Worm (Caenorhabditis elegans) whole organism, L1 larva: ENCODE measurements around the gene pus-1.

ENCODE experiments used
- C34B4.2 ChIP-seq: sonication (generic microtip); optimal IDR thresholded peaks from 2 replicates; lab custom pipeline; 2017; ENCODE audit warnings: mild to moderate bottlenecking, missing genetic modification characterization, missing compliant biosample characterization
- F16B12.6 ChIP-seq: fragments of 150-350 bp; optimal IDR thresholded peaks from 2 replicates; lab custom pipeline; 2014; ENCODE audit warnings: missing biosample characterization, missing genetic modification characterization
- alr-1 ChIP-seq: fragments of 200-800 bp; sonication (Bioruptor generic); optimal IDR thresholded peaks from 2 replicates; lab custom pipeline; 2018; ENCODE audit warnings: borderline replicate concordance, mild to moderate bottlenecking, missing genetic modification characterization, missing compliant biosample characterization
- aly-2 ChIP-seq: fragments of 150-350 bp; optimal IDR thresholded peaks from 2 replicates; lab custom pipeline; 2014; ENCODE audit warnings: missing biosample characterization, missing genetic modification characterization
- ama-1 ChIP-seq: fragments of 150-350 bp; optimal IDR thresholded peaks from 2 replicates; lab custom pipeline; 2014
- blmp-1 ChIP-seq: fragments of 150-350 bp; optimal IDR thresholded peaks from 2 replicates; lab custom pipeline; 2014; ENCODE audit warnings: missing biosample characterization, missing genetic modification characterization
- ceh-63 ChIP-seq: fragments of 200-800 bp; sonication (Bioruptor generic); optimal IDR thresholded peaks from 2 replicates; lab custom pipeline; 2018; ENCODE audit warnings: mild to moderate bottlenecking, missing genetic modification characterization, missing compliant biosample characterization
- dpl-1 ChIP-seq, 3 experiments: fragments of 150-350 bp in 2 of 3; sonication (generic microtip) in 1 of 3; optimal IDR thresholded peaks; 2 replicates each; lab custom pipeline; 2014 to 2017; ENCODE audit warnings: missing biosample characterization in 3 of 3, missing genetic modification characterization in 3 of 3, missing genetic modification reagents in 3 of 3
- dsc-1 ChIP-seq: sonication (generic microtip); optimal IDR thresholded peaks from 2 replicates; lab custom pipeline; 2016; ENCODE audit warnings: mild to moderate bottlenecking, missing genetic modification characterization, missing compliant biosample characterization
- efl-1 ChIP-seq, 4 experiments: fragments of 150-350 bp; optimal IDR thresholded peaks in 3 of 4; peaks in 1 of 4; 1 replicate in 1 of 4; 2 replicates in 3 of 4; lab custom pipeline; 2014; ENCODE audit warnings: missing biosample characterization in 2 of 4, missing genetic modification characterization in 2 of 4, missing genetic modification reagents in 2 of 4
- egl-13 ChIP-seq: sonication (generic microtip); optimal IDR thresholded peaks from 2 replicates; lab custom pipeline; 2016; ENCODE audit warnings: missing genotype, missing genetic modification reagents, missing genetic modification characterization, missing compliant biosample characterization
- egl-27 ChIP-seq, 2 experiments: fragments of 150-350 bp in 1 of 2; sonication (generic microtip); optimal IDR thresholded peaks; 3 replicates each; lab custom pipeline; 2017 to 2018; ENCODE audit warnings: missing biosample characterization in 2 of 2, missing genetic modification characterization in 2 of 2, missing genetic modification reagents in 2 of 2
- fkh-10 ChIP-seq: sonication (generic microtip); optimal IDR thresholded peaks from 2 replicates; lab custom pipeline; 2017; ENCODE audit warnings: missing biosample characterization, missing genetic modification reagents, missing genetic modification characterization
- fkh-4 ChIP-seq: sonication (generic microtip); optimal IDR thresholded peaks from 2 replicates; lab custom pipeline; 2016; ENCODE audit warnings: missing compliant biosample characterization, missing genetic modification characterization, borderline replicate concordance
- fos-1 ChIP-seq: fragments of 150-350 bp; optimal IDR thresholded peaks from 2 replicates; lab custom pipeline; 2014; ENCODE audit warnings: missing biosample characterization, missing genetic modification characterization
- grh-1 ChIP-seq: fragments of 200-800 bp; sonication (Bioruptor generic); IDR thresholded peaks from 2 replicates; pipeline ENCODE4 v1.3.6; 2022; ENCODE audit warnings: missing genetic modification reagents, missing genetic modification characterization, missing compliant biosample characterization
- hlh-4 ChIP-seq: sonication (generic microtip); optimal IDR thresholded peaks from 2 replicates; lab custom pipeline; 2016; ENCODE audit warnings: mild to moderate bottlenecking, missing genetic modification characterization, missing compliant biosample characterization
- irx-1 ChIP-seq: sonication (generic microtip); optimal IDR thresholded peaks from 2 replicates; lab custom pipeline; 2016; ENCODE audit warnings: missing genetic modification characterization, missing compliant biosample characterization
- lin-14 ChIP-seq: fragments of 200-800 bp; sonication (Bioruptor generic); optimal IDR thresholded peaks from 2 replicates; lab custom pipeline; 2018; ENCODE audit warnings: mild to moderate bottlenecking, missing genetic modification characterization, moderate library complexity, missing compliant biosample characterization
- lin-35 ChIP-seq, 2 experiments: fragments of 150-350 bp; optimal IDR thresholded peaks; 2 replicates each; lab custom pipeline; 2014; ENCODE audit warnings: missing biosample characterization in 2 of 2, missing genetic modification characterization in 2 of 2, missing genetic modification reagents in 2 of 2
- lir-3 ChIP-seq: sonication (generic microtip); optimal IDR thresholded peaks from 2 replicates; lab custom pipeline; 2016; ENCODE audit warnings: mild to moderate bottlenecking, missing genetic modification characterization, moderate library complexity, missing compliant biosample characterization; ENCODE audit not compliant: poor library complexity
- lsy-2 ChIP-seq, 2 experiments: fragments of 150-350 bp; optimal IDR thresholded peaks; 2 replicates each; lab custom pipeline; 2014; ENCODE audit warnings: missing biosample characterization in 2 of 2, missing genetic modification characterization in 2 of 2
- mef-2 ChIP-seq: fragments of 150-350 bp; optimal IDR thresholded peaks from 2 replicates; lab custom pipeline; 2014; ENCODE audit warnings: missing biosample characterization, missing genetic modification characterization
- nhr-20 ChIP-seq: sonication (generic microtip); optimal IDR thresholded peaks from 2 replicates; lab custom pipeline; 2016; ENCODE audit warnings: mild to moderate bottlenecking, missing genetic modification characterization, missing compliant biosample characterization
- nhr-237 ChIP-seq: fragments of 150-350 bp; optimal IDR thresholded peaks from 2 replicates; lab custom pipeline; 2014; ENCODE audit warnings: missing biosample characterization, missing genetic modification characterization
- nhr-76 ChIP-seq: sonication (generic microtip); optimal IDR thresholded peaks from 2 replicates; lab custom pipeline; 2017; ENCODE audit warnings: missing biosample characterization, missing genetic modification characterization
- nhr-77 ChIP-seq: fragments of 150-350 bp; optimal IDR thresholded peaks from 2 replicates; lab custom pipeline; 2014; ENCODE audit warnings: missing biosample characterization, missing genetic modification characterization
- nhr-84 ChIP-seq: sonication (generic microtip); optimal IDR thresholded peaks from 2 replicates; lab custom pipeline; 2017; ENCODE audit warnings: missing biosample characterization, missing genetic modification characterization
- pax-3 ChIP-seq: fragments of 200-800 bp; sonication (Bioruptor generic); optimal IDR thresholded peaks from 2 replicates; lab custom pipeline; 2018; ENCODE audit warnings: mild to moderate bottlenecking, missing genetic modification characterization, moderate library complexity, missing compliant biosample characterization
- skn-1 ChIP-seq: fragments of 150-350 bp; optimal IDR thresholded peaks from 2 replicates; lab custom pipeline; 2014; ENCODE audit warnings: missing biosample characterization, missing genetic modification characterization
- snu-23 ChIP-seq: sonication (generic microtip); optimal IDR thresholded peaks from 2 replicates; lab custom pipeline; 2016; ENCODE audit warnings: missing genetic modification characterization, missing compliant biosample characterization
- sup-37 ChIP-seq: fragments of 200-800 bp; sonication (Bioruptor generic); optimal IDR thresholded peaks from 2 replicates; lab custom pipeline; 2018; ENCODE audit warnings: mild to moderate bottlenecking, missing genetic modification characterization, missing compliant biosample characterization
- tbx-2 ChIP-seq: sonication (generic microtip); optimal IDR thresholded peaks from 2 replicates; lab custom pipeline; 2016; ENCODE audit warnings: missing genetic modification characterization, missing compliant biosample characterization
- unc-130 ChIP-seq: fragments of 150-350 bp; optimal IDR thresholded peaks from 2 replicates; lab custom pipeline; 2017; ENCODE audit warnings: missing biosample characterization, missing genetic modification characterization, inconsistent platforms
- unc-86 ChIP-seq: sonication (generic microtip); optimal IDR thresholded peaks from 2 replicates; lab custom pipeline; 2016; ENCODE audit warnings: missing genetic modification characterization, missing compliant biosample characterization
- vab-15 ChIP-seq: sonication (generic microtip); optimal IDR thresholded peaks from 2 replicates; lab custom pipeline; 2017; ENCODE audit warnings: missing genotype, mild to moderate bottlenecking, missing genetic modification characterization, missing compliant biosample characterization
- xbp-1 ChIP-seq: sonication (generic microtip); optimal IDR thresholded peaks from 2 replicates; lab custom pipeline; 2016; ENCODE audit warnings: missing genetic modification characterization, missing compliant biosample characterization
- ztf-4 ChIP-seq: fragments of 150-350 bp; optimal IDR thresholded peaks from 2 replicates; lab custom pipeline; 2014; ENCODE audit warnings: missing biosample characterization, missing genetic modification characterization

Gene pus-1

DNA sequence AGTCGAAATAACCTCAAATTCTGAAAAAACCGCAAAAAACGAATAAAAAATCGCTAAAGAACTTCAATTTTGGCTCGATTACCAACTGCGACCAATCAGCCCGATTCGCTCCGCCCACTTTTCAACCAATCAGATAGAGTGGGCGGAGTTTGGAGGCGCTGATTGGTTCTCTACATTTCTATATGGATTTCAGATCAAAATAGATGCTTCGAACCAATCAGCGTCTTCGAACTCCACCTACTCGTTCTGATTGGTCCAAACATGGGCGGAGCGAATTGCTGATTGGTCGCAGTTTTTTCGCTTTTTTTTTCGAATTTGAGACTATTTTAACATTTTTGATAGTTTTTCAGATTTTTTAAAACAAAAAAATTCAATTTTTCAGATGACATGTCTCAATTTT, 13.4 kb upstream of the pus-1 start:
- TF ChIP-seq ceh-63 (GFP tag; lab: Kevin White, UChicago) (no peak), nhr-237 (tag; lab: Kevin White, UChicago) (no peak), blmp-1 (tag; lab: Kevin White, UChicago) (no peak), lir-3 (tag; lab: Kevin White, UChicago) (no peak), fos-1 (tag; lab: Kevin White, UChicago) (no peak), nhr-76 (tag; lab: Kevin White, UChicago) (no peak), irx-1 (tag; lab: Kevin White, UChicago) (no peak), vab-15 (tag; lab: Kevin White, UChicago) (no peak)

DNA sequence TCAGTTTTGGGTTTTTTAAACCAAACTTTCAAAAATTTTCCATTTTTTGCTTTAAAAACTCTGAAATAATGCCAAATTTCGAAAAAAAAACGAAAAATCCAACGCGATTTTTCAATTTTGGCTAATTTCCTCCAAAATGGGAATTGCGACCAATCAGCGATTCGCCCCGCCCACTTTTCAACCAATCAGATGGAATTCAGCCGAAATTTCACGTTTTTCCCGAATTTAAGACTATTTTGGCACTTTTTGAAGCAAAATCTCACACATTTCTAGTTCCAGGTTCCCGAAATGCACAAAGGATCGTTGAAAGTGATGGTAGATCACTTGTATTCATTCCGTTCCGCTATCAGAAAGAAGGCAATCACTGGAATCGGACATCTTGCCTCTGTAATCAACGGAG, 10.0 kb upstream of the pus-1 start:
- TF ChIP-seq nhr-237 (tag; lab: Kevin White, UChicago) (no peak), mef-2 (tag; lab: Kevin White, UChicago) (no peak), nhr-77 (tag; lab: Kevin White, UChicago) (no peak), hlh-4 (tag; lab: Kevin White, UChicago) (no peak), xbp-1 (tag; lab: Kevin White, UChicago) (no peak), tbx-2 (tag; lab: Kevin White, UChicago) (no peak), ama-1 (lab: Kevin White, UChicago) (no peak), dsc-1 (tag; lab: Kevin White, UChicago) (no peak), pax-3 (tag; lab: Kevin White, UChicago) (no peak), dpl-1 (GFP tag; optimal IDR thresholded peaks at IDR 0.05; lab: Kevin White, UChicago) (no peak), aly-2 (tag; lab: Kevin White, UChicago) (no peak), nhr-20 (no peak), nhr-84 (tag; lab: Kevin White, UChicago) (no peak), grh-1 (GFP tag; lab: Robert Waterston, UW) (no peak), C34B4.2 (tag; lab: Kevin White, UChicago) (no peak), egl-13 (tag; lab: Kevin White, UChicago) (no peak), snu-23 (GFP tag; lab: Kevin White, UChicago) (no peak), lsy-2 (tag; optimal IDR thresholded peaks at IDR 0.05; lab: Kevin White, UChicago) (no peak), fkh-4 (tag; lab: Kevin White, UChicago) (no peak), skn-1 (no peak)

DNA sequence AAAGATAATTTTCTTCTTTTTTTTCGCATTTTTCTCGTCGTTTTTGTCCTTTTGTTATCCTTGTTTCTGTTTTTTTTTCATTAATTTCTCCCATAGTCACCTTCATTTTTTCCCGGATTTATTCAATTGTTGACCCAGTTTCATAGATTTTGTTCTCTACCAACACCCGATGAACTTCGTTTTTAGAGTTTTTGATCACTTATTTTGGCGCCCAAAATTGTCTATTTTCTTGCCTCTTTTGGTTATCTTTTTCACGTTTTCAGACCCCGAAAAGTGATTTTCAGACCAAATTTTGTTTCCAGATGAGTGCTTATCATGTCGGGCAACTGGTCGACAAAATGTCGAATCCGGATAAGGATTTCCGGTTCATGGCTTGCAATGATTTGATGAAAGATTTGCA, 7.8 kb upstream of the pus-1 start, which contains the start of gene cand-1:
Gene cand-1, plus strand, starts transcription at position 301 of the 400 bp plus-strand sequence.
- no peak for TF ChIP-seq lin-14
- TF ChIP-seq fos-1 (tag; lab: Kevin White, UChicago): no peak
- no peak for TF ChIP-seq alr-1
- no peak for TF ChIP-seq hlh-4 (tag; lab: Kevin White, UChicago)
- TF ChIP-seq nhr-76 (tag; lab: Kevin White, UChicago): no peak
- no peak for TF ChIP-seq vab-15 (tag; lab: Kevin White, UChicago)
- no peak for TF ChIP-seq nhr-237 (tag; lab: Kevin White, UChicago)
- TF ChIP-seq fkh-10 (GFP tag; lab: Kevin White, UChicago): no peak
- no peak for TF ChIP-seq sup-37
- no peak for TF ChIP-seq F16B12.6
- no peak for TF ChIP-seq xbp-1 (tag; lab: Kevin White, UChicago)
- no peak for TF ChIP-seq ztf-4 (tag; lab: Kevin White, UChicago)
- TF ChIP-seq unc-86 (tag; lab: Kevin White, UChicago): no peak

DNA sequence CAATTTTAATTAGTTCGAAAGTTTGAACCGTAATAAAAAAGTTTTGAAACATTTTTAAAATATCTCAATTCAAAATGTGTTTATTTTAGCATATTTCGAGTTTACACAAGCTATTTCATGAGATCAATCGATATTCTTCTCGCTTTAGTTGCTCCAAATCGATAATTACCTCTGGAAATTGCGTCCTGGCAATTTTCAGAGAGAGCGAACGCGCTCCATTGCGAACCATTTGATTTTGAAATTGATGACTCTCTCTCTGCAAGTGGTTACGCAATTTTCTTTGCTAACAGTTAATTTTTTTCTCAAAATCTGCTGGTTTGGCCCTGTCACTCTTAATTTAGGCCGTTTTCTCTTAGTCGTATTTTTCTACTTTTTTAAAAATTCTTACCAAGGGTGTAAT, 5.7 kb upstream of the pus-1 start:
- TF ChIP-seq lin-35 (GFP tag; optimal IDR thresholded peaks at IDR 0.05; lab: Kevin White, UChicago): peak in 1 of 2 experiments; percentile 12
- TF ChIP-seq nhr-77 (tag; lab: Kevin White, UChicago): no peak

DNA sequence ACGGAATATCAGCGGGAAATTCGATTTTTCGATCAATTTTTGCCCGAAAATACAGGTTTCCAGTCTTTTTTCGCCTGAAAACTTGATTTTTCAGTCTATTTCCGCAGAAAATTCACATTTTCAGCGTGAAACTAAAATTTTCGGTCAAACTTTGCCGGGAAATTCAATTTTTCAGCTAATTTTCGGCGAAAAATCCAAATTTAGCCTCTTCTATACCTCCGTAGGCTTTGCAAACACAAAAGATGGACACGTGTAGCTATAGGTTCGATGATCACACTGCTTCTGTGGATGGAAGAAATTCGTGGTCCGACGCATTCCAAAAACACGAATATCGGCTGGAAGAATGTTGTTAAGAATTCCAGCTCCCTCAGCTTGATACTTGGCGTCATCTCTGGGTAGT, 673 bp downstream of the pus-1 start:
- TF ChIP-seq efl-1 (optimal IDR thresholded peaks at IDR 0.05; lab: Kevin White, UChicago) (no peak), efl-1 (GFP tag; optimal IDR thresholded peaks at IDR 0.05 in 1 of 2; lab: Kevin White, UChicago) (peak in 1 of 2 experiments; percentile 38), egl-27 (tag; optimal IDR thresholded peaks at IDR 0.05; lab: Kevin White, UChicago) (no peak), pax-3 (tag; lab: Kevin White, UChicago) (no peak), unc-130 (tag; lab: Kevin White, UChicago) (no peak)
